Worm (Caenorhabditis elegans) whole organism, L1 larva: Measurements from ENCODE around the gene pas-2.
A peak's percentile ranks its signal among the peaks of the same experiment; 100 is the strongest.

Experiments used
- C04F5.9 ChIP-seq: sonication (generic microtip); optimal IDR thresholded peaks from 2 replicates; lab custom pipeline; 2016; ENCODE audit warnings: missing genetic modification characterization, missing compliant biosample characterization
- C16A3.4 ChIP-seq: fragments of 150-350 bp; optimal IDR thresholded peaks from 2 replicates; lab custom pipeline; 2014; ENCODE audit warnings: missing biosample characterization, missing genetic modification characterization
- C34B4.2 ChIP-seq: sonication (generic microtip); optimal IDR thresholded peaks from 2 replicates; lab custom pipeline; 2017; ENCODE audit warnings: mild to moderate bottlenecking, missing genetic modification characterization, missing compliant biosample characterization
- F16B12.6 ChIP-seq: fragments of 150-350 bp; optimal IDR thresholded peaks from 2 replicates; lab custom pipeline; 2014; ENCODE audit warnings: missing biosample characterization, missing genetic modification characterization
- aha-1 ChIP-seq: fragments of 150-350 bp; optimal IDR thresholded peaks from 2 replicates; lab custom pipeline; 2014; ENCODE audit warnings: missing biosample characterization, missing genetic modification characterization
- alr-1 ChIP-seq: fragments of 200-800 bp; sonication (Bioruptor generic); optimal IDR thresholded peaks from 2 replicates; lab custom pipeline; 2018; ENCODE audit warnings: borderline replicate concordance, mild to moderate bottlenecking, missing genetic modification characterization, missing compliant biosample characterization
- aly-2 ChIP-seq: fragments of 150-350 bp; optimal IDR thresholded peaks from 2 replicates; lab custom pipeline; 2014; ENCODE audit warnings: missing biosample characterization, missing genetic modification characterization
- ceh-63 ChIP-seq: fragments of 200-800 bp; sonication (Bioruptor generic); optimal IDR thresholded peaks from 2 replicates; lab custom pipeline; 2018; ENCODE audit warnings: mild to moderate bottlenecking, missing genetic modification characterization, missing compliant biosample characterization
- ceh-82 ChIP-seq, 3 experiments: fragments of 150-350 bp in 1 of 3; sonication (generic microtip) in 2 of 3; optimal IDR thresholded peaks; 2 replicates each; lab custom pipeline; 2014 to 2017; ENCODE audit warnings: missing biosample characterization in 3 of 3, missing genetic modification characterization in 3 of 3
- ceh-88 ChIP-seq: fragments of 200-800 bp; sonication (Bioruptor generic); IDR thresholded peaks from 2 replicates; pipeline ENCODE4 v1.3.6; 2022; ENCODE audit warnings: missing genetic modification characterization, missing compliant biosample characterization
- ces-1 ChIP-seq: fragments of 150-350 bp; optimal IDR thresholded peaks from 2 replicates; lab custom pipeline; 2014; ENCODE audit warnings: missing biosample characterization, missing genetic modification reagents, missing genetic modification characterization
- dpl-1 ChIP-seq, 3 experiments: fragments of 150-350 bp in 2 of 3; sonication (generic microtip) in 1 of 3; optimal IDR thresholded peaks; 2 replicates each; lab custom pipeline; 2014 to 2017; ENCODE audit warnings: missing biosample characterization in 3 of 3, missing genetic modification characterization in 3 of 3, missing genetic modification reagents in 3 of 3
- efl-1 ChIP-seq, 4 experiments: fragments of 150-350 bp; optimal IDR thresholded peaks in 3 of 4; peaks in 1 of 4; 1 replicate in 1 of 4; 2 replicates in 3 of 4; lab custom pipeline; 2014; ENCODE audit warnings: missing biosample characterization in 2 of 4, missing genetic modification characterization in 2 of 4, missing genetic modification reagents in 2 of 4
- fkh-10 ChIP-seq: sonication (generic microtip); optimal IDR thresholded peaks from 2 replicates; lab custom pipeline; 2017; ENCODE audit warnings: missing biosample characterization, missing genetic modification reagents, missing genetic modification characterization
- hlh-4 ChIP-seq: sonication (generic microtip); optimal IDR thresholded peaks from 2 replicates; lab custom pipeline; 2016; ENCODE audit warnings: mild to moderate bottlenecking, missing genetic modification characterization, missing compliant biosample characterization
- irx-1 ChIP-seq: sonication (generic microtip); optimal IDR thresholded peaks from 2 replicates; lab custom pipeline; 2016; ENCODE audit warnings: missing genetic modification characterization, missing compliant biosample characterization
- lin-14 ChIP-seq: fragments of 200-800 bp; sonication (Bioruptor generic); optimal IDR thresholded peaks from 2 replicates; lab custom pipeline; 2018; ENCODE audit warnings: mild to moderate bottlenecking, missing genetic modification characterization, moderate library complexity, missing compliant biosample characterization
- lin-15B ChIP-seq: fragments of 150-350 bp; sonication (generic microtip); optimal IDR thresholded peaks from 3 replicates; lab custom pipeline; 2014; ENCODE audit warnings: missing biosample characterization, missing genetic modification characterization
- lin-35 ChIP-seq, 2 experiments: fragments of 150-350 bp; optimal IDR thresholded peaks; 2 replicates each; lab custom pipeline; 2014; ENCODE audit warnings: missing biosample characterization in 2 of 2, missing genetic modification characterization in 2 of 2, missing genetic modification reagents in 2 of 2
- lsy-2 ChIP-seq, 2 experiments: fragments of 150-350 bp; optimal IDR thresholded peaks; 2 replicates each; lab custom pipeline; 2014; ENCODE audit warnings: missing biosample characterization in 2 of 2, missing genetic modification characterization in 2 of 2
- mef-2 ChIP-seq: fragments of 150-350 bp; optimal IDR thresholded peaks from 2 replicates; lab custom pipeline; 2014; ENCODE audit warnings: missing biosample characterization, missing genetic modification characterization
- mep-1 ChIP-seq: fragments of 150-350 bp; optimal IDR thresholded peaks from 2 replicates; lab custom pipeline; 2014; ENCODE audit warnings: missing biosample characterization, missing genetic modification characterization
- nhr-19 ChIP-seq: fragments of 200-800 bp; sonication (Bioruptor generic); conservative IDR thresholded peaks from 2 replicates; pipeline ENCODE4 v1.3.6; 2022; ENCODE audit warnings: missing genetic modification characterization, missing compliant biosample characterization
- nhr-20 ChIP-seq: sonication (generic microtip); optimal IDR thresholded peaks from 2 replicates; lab custom pipeline; 2016; ENCODE audit warnings: mild to moderate bottlenecking, missing genetic modification characterization, missing compliant biosample characterization
- nhr-47 ChIP-seq: sonication (generic microtip); optimal IDR thresholded peaks from 2 replicates; lab custom pipeline; 2016; ENCODE audit warnings: mild to moderate bottlenecking, missing genetic modification characterization, moderate library complexity, missing compliant biosample characterization
- nhr-77 ChIP-seq: fragments of 150-350 bp; optimal IDR thresholded peaks from 2 replicates; lab custom pipeline; 2014; ENCODE audit warnings: missing biosample characterization, missing genetic modification characterization
- nhr-90 ChIP-seq: sonication (generic microtip); optimal IDR thresholded peaks from 2 replicates; lab custom pipeline; 2016; ENCODE audit warnings: mild to moderate bottlenecking, missing genetic modification characterization, missing compliant biosample characterization; ENCODE audit not compliant: poor library complexity
- pag-3 ChIP-seq: sonication (generic microtip); optimal IDR thresholded peaks from 2 replicates; lab custom pipeline; 2017; ENCODE audit warnings: missing genetic modification characterization, mild to moderate bottlenecking, missing compliant biosample characterization, antibody characterized with exemption, borderline replicate concordance; ENCODE audit not compliant: insufficient read depth
- skn-1 ChIP-seq: fragments of 150-350 bp; optimal IDR thresholded peaks from 2 replicates; lab custom pipeline; 2014; ENCODE audit warnings: missing biosample characterization, missing genetic modification characterization
- snpc-4 ChIP-seq: fragments of 150-350 bp; optimal IDR thresholded peaks from 2 replicates; lab custom pipeline; 2014; ENCODE audit warnings: missing biosample characterization, missing genetic modification characterization
- sptf-1 ChIP-seq: fragments of 150-350 bp; optimal IDR thresholded peaks from 2 replicates; lab custom pipeline; 2014; ENCODE audit warnings: missing biosample characterization, missing genetic modification characterization
- swsn-7 ChIP-seq: sonication (generic microtip); optimal IDR thresholded peaks from 2 replicates; lab custom pipeline; 2016; ENCODE audit warnings: missing genetic modification characterization, missing compliant biosample characterization
- tbx-2 ChIP-seq: sonication (generic microtip); optimal IDR thresholded peaks from 2 replicates; lab custom pipeline; 2016; ENCODE audit warnings: missing genetic modification characterization, missing compliant biosample characterization
- unc-130 ChIP-seq: fragments of 150-350 bp; optimal IDR thresholded peaks from 2 replicates; lab custom pipeline; 2017; ENCODE audit warnings: missing biosample characterization, missing genetic modification characterization, inconsistent platforms
- unc-30 ChIP-seq: sonication (generic microtip); optimal IDR thresholded peaks from 2 replicates; lab custom pipeline; 2017; ENCODE audit warnings: missing biosample characterization, missing genetic modification characterization
- unc-62 ChIP-seq: fragments of 150-350 bp; optimal IDR thresholded peaks from 2 replicates; lab custom pipeline; 2014; ENCODE audit warnings: missing biosample characterization, missing genetic modification reagents, missing genetic modification characterization
- unc-98 ChIP-seq: fragments of 200-800 bp; sonication (Bioruptor generic); IDR thresholded peaks from 2 replicates; pipeline ENCODE4 v1.3.6; 2022; ENCODE audit warnings: missing genetic modification characterization, missing compliant biosample characterization
- ztf-4 ChIP-seq: fragments of 150-350 bp; optimal IDR thresholded peaks from 2 replicates; lab custom pipeline; 2014; ENCODE audit warnings: missing biosample characterization, missing genetic modification characterization

pas-2 gene

DNA sequence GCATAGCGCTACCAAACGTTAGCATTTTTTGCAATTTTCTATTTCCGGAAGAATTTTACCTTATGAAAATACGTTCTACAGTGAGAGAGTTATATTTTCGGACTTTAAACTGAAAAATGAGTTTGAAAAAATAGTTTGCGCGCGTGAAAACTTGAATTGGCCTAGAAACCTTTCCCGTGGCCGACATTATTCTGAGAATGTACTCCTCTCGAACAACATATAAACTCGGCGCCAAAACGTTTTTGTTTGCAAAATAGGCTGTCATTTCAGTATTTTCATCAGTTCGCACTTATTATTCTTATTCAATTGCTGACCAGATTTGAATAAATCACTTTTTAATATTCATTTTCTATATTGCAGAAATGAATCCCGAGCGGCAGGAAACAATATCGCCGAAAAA is 33.4 kb upstream of the pas-2 start, which contains the start of the genes mre-11 and wdr-5.3 (continued):
- TF ChIP-seq lsy-2 (tag; optimal IDR thresholded peaks at IDR 0.05; lab: Kevin White, UChicago) = peak; percentile 65 to 77
- no peak for TF ChIP-seq lin-14 (GFP tag; lab: Kevin White, UChicago)
- TF ChIP-seq ztf-4 (tag; lab: Kevin White, UChicago) = no peak
- TF ChIP-seq alr-1 (tag; lab: Kevin White, UChicago) = no peak
- no peak for TF ChIP-seq aha-1 (tag; lab: Kevin White, UChicago)
- TF ChIP-seq fkh-10 (GFP tag; lab: Kevin White, UChicago) = no peak
- peak; percentile 79 for TF ChIP-seq nhr-47 (tag; lab: Kevin White, UChicago)
- TF ChIP-seq pag-3 = no peak
- peak; percentile 33 for TF ChIP-seq F16B12.6 (tag; lab: Kevin White, UChicago)
- no peak for TF ChIP-seq tbx-2
- TF ChIP-seq lin-15B (tag; lab: Kevin White, UChicago) = peak; percentile 56
- peak; percentile 75 for TF ChIP-seq swsn-7 (tag; lab: Kevin White, UChicago)
- no peak for TF ChIP-seq unc-62 (GFP tag; lab: Kevin White, UChicago)
- TF ChIP-seq irx-1 (tag; lab: Kevin White, UChicago) = peak; percentile 68
- no peak for TF ChIP-seq ceh-88 (GFP tag; lab: Robert Waterston, UW)
- peak; percentile 69 for TF ChIP-seq unc-130 (tag; lab: Kevin White, UChicago)
- peak; percentile 50 for TF ChIP-seq C16A3.4 (tag; lab: Kevin White, UChicago)
- TF ChIP-seq mef-2 (tag; lab: Kevin White, UChicago) = no peak
- peak; percentile 80 for TF ChIP-seq nhr-20
- peak in 2 of 3 experiments; percentile 37 for TF ChIP-seq ceh-82 (tag; optimal IDR thresholded peaks at IDR 0.05; lab: Kevin White, UChicago)
- peak; percentile 84 to 92 (median 88) for TF ChIP-seq dpl-1 (GFP tag; optimal IDR thresholded peaks at IDR 0.05; lab: Kevin White, UChicago)
- TF ChIP-seq mep-1 = peak; percentile 68
- TF ChIP-seq efl-1 (optimal IDR thresholded peaks at IDR 0.05; lab: Kevin White, UChicago) = peak; percentile 70 to 90
- peak; percentile 89 to 99 for TF ChIP-seq efl-1 (GFP tag; optimal IDR thresholded peaks at IDR 0.05 in 1 of 2; lab: Kevin White, UChicago)
- TF ChIP-seq ceh-63 = no peak
- peak; percentile 72 for TF ChIP-seq nhr-19 (GFP tag; lab: Robert Waterston, UW)
- peak; percentile 29 for TF ChIP-seq C04F5.9 (tag; lab: Kevin White, UChicago)
- no peak for TF ChIP-seq nhr-77 (tag; lab: Kevin White, UChicago)
- TF ChIP-seq skn-1 = peak; percentile 57
- TF ChIP-seq aly-2 (tag; lab: Kevin White, UChicago) = no peak
- TF ChIP-seq lin-35 (GFP tag; optimal IDR thresholded peaks at IDR 0.05; lab: Kevin White, UChicago) = peak; percentile 85 to 92
- TF ChIP-seq sptf-1 = no peak
- TF ChIP-seq ces-1 (GFP tag; lab: Kevin White, UChicago) = no peak
- peak; percentile 49 for TF ChIP-seq snpc-4
- TF ChIP-seq hlh-4 = no peak
- TF ChIP-seq C34B4.2 (tag; lab: Kevin White, UChicago) = no peak

DNA sequence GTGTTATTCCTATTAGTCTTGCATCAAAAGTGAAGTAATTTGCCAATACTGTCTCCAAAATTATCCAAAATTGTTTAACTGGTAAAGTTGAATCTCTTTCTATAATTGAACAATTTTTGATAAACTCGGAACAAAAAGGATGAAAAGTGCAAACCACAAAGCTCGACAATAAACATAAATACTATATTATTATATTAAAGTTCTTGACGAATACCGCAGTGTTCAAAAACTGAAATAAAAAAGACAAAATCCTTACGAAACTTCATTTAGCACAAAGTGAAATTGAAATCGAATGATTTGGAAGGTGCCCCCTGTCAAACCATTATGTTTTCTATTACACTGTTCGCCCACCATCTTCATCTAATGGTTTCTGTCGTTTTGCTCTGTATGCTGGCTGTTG is 28.8 kb upstream of the pas-2 start, which contains the start of gene ZC302.3:
Gene ZC302.3, minus strand, starts transcription at position 101 of the 400 bp plus-strand sequence.
- TF ChIP-seq unc-30 (tag; lab: Kevin White, UChicago) (no peak), efl-1 (optimal IDR thresholded peaks at IDR 0.05; lab: Kevin White, UChicago) (no peak), efl-1 (GFP tag; optimal IDR thresholded peaks at IDR 0.05 in 1 of 2; lab: Kevin White, UChicago) (peak in 1 of 2 experiments; percentile 69)

DNA sequence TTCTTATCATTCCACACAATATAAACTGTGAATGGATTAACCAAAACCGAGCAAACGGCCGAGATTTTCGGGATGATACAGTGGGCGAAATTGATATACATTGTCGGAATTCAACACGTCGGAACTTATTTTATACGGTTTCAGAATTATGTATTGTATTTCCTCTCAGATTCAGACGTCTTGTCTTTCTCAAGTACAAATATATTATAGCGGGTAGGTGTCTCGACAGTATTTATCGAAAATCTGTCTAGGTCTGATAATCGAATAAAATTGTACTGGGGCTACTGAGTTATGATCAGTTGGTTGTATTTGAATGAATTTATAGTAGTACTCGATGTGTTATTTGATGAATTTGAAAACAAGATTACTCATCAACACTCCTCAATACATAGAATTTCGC is 26.5 kb upstream of the pas-2 start, which contains the start of gene srj-22:
Gene srj-22, minus strand, starts transcription at position 101 of the 400 bp plus-strand sequence.
- TF ChIP-seq unc-62 (GFP tag; lab: Kevin White, UChicago) = no peak
- no peak for TF ChIP-seq ztf-4 (tag; lab: Kevin White, UChicago)
- no peak for TF ChIP-seq nhr-90
- TF ChIP-seq unc-98 = no peak
- no peak for TF ChIP-seq nhr-20
